Fruit fly (Drosophila melanogaster) whole organism, embryonic: Measurements from ENCODE around the gene Tmtc2.

ENCODE experiments used
- Aef1 ChIP-seq: fragments of 200-800 bp; sonication (Bioruptor generic); IDR thresholded peaks from 3 replicates; pipeline ENCODE4 v1.3.6; 2022; ENCODE audit warnings: missing biosample characterization, missing genetic modification characterization
- Antp ChIP-seq: fragments of 200-800 bp; sonication (Bioruptor generic); optimal IDR thresholded peaks from 3 replicates; lab custom pipeline; 2016; ENCODE audit warnings: missing biosample characterization, missing genetic modification characterization
- Atf6 ChIP-seq: fragments of 200-800 bp; sonication (Bioruptor generic); IDR thresholded peaks from 2 replicates; pipeline ENCODE4 v1.3.6; 2022; ENCODE audit warnings: missing biosample characterization, missing genetic modification characterization
- CG10321 ChIP-seq: fragments of 200-800 bp; sonication (Bioruptor generic); IDR thresholded peaks from 2 replicates; pipeline ENCODE4 v1.3.6; 2022; ENCODE audit warnings: missing biosample characterization, missing genetic modification characterization
- CG10462 ChIP-seq: fragments of 200-800 bp; sonication (Bioruptor generic); optimal IDR thresholded peaks from 2 replicates; lab custom pipeline; 2016; ENCODE audit warnings: missing biosample characterization, missing genetic modification characterization
- CG10565 ChIP-seq: fragments of 200-800 bp; sonication (Bioruptor generic); optimal IDR thresholded peaks from 3 replicates; lab custom pipeline; 2016; ENCODE audit warnings: missing biosample characterization, mild to moderate bottlenecking, missing genetic modification characterization
- CG11504 ChIP-seq: fragments of 200-800 bp; sonication (Bioruptor generic); optimal IDR thresholded peaks from 3 replicates; lab custom pipeline; 2019; ENCODE audit warnings: missing biosample characterization, mild to moderate bottlenecking, missing genetic modification characterization, moderate library complexity
- CG12236 ChIP-seq: fragments of 200-800 bp; sonication (Bioruptor generic); optimal IDR thresholded peaks from 2 replicates; lab custom pipeline; 2016; ENCODE audit warnings: missing biosample characterization, missing genetic modification characterization
- CG17328 ChIP-seq: fragments of 200-800 bp; sonication (Bioruptor generic); IDR thresholded peaks from 2 replicates; pipeline ENCODE4 v1.3.6; 2022; ENCODE audit warnings: missing biosample characterization, missing genetic modification characterization
- CG17912 ChIP-seq: fragments of 200-800 bp; sonication (Bioruptor generic); optimal IDR thresholded peaks from 2 replicates; lab custom pipeline; 2018; ENCODE audit warnings: missing biosample characterization, mild to moderate bottlenecking, missing genetic modification characterization
- CG18262 ChIP-seq: fragments of 200-800 bp; optimal IDR thresholded peaks from 3 replicates; lab custom pipeline; 2019; ENCODE audit warnings: missing biosample characterization, mild to moderate bottlenecking, missing genetic modification characterization, moderate library complexity
- CG1832 ChIP-seq: fragments of 200-800 bp; sonication (Bioruptor generic); optimal IDR thresholded peaks from 2 replicates; lab custom pipeline; 2017; ENCODE audit warnings: missing biosample characterization, mild to moderate bottlenecking, missing genetic modification characterization, inconsistent platforms
- CG2116 ChIP-seq: fragments of 200-800 bp; sonication (Bioruptor generic); optimal IDR thresholded peaks from 3 replicates; lab custom pipeline; 2018; ENCODE audit warnings: missing biosample characterization, mild to moderate bottlenecking, missing genetic modification characterization
- CG3065 ChIP-seq: fragments of 200-800 bp; sonication (Bioruptor generic); optimal IDR thresholded peaks from 2 replicates; lab custom pipeline; 2016; ENCODE audit warnings: missing biosample characterization, missing genetic modification characterization
- CG3281 ChIP-seq: fragments of 200-800 bp; sonication (Bioruptor generic); optimal IDR thresholded peaks from 3 replicates; lab custom pipeline; 2017; ENCODE audit warnings: missing biosample characterization, mild to moderate bottlenecking, missing genetic modification characterization
- CG34376 ChIP-seq: fragments of 200-800 bp; sonication (Bioruptor generic); optimal IDR thresholded peaks from 2 replicates; lab custom pipeline; 2018; ENCODE audit warnings: missing biosample characterization, mild to moderate bottlenecking, missing genetic modification characterization
- CG4424 ChIP-seq: fragments of 200-800 bp; sonication (Bioruptor generic); optimal IDR thresholded peaks from 3 replicates; lab custom pipeline; 2016; ENCODE audit warnings: missing biosample characterization, missing genetic modification characterization
- CG4854 ChIP-seq: fragments of 200-800 bp; sonication (Bioruptor generic); optimal IDR thresholded peaks from 2 replicates; lab custom pipeline; 2016; ENCODE audit warnings: missing biosample characterization, missing genetic modification characterization, inconsistent platforms
- CG5180 ChIP-seq: fragments of 200-800 bp; sonication (Bioruptor generic); optimal IDR thresholded peaks from 3 replicates; lab custom pipeline; 2017; ENCODE audit warnings: missing biosample characterization, missing genetic modification characterization, mild to moderate bottlenecking, moderate library complexity, missing genetic modification reagents
- CG7928 ChIP-seq: fragments of 200-800 bp; sonication (Bioruptor generic); optimal IDR thresholded peaks from 2 replicates; lab custom pipeline; 2017; ENCODE audit warnings: missing biosample characterization, mild to moderate bottlenecking, missing genetic modification characterization
- CG7963 ChIP-seq: fragments of 200-800 bp; sonication (Bioruptor generic); IDR thresholded peaks from 3 replicates; pipeline ENCODE4 v1.3.6; 2022; ENCODE audit warnings: missing biosample characterization, missing genetic modification characterization; ENCODE audit not compliant: partially characterized antibody
- CG7987 ChIP-seq: fragments of 200-800 bp; sonication (Bioruptor generic); optimal IDR thresholded peaks from 2 replicates; lab custom pipeline; 2018; ENCODE audit warnings: missing biosample characterization, mild to moderate bottlenecking, missing genetic modification characterization, moderate library complexity
- CG8089 ChIP-seq: fragments of 200-800 bp; sonication (Bioruptor generic); optimal IDR thresholded peaks from 3 replicates; lab custom pipeline; 2016; ENCODE audit warnings: missing biosample characterization, missing genetic modification characterization
- Dbx ChIP-seq: fragments of 200-800 bp; sonication (Bioruptor generic); IDR thresholded peaks from 3 replicates; pipeline ENCODE4 v1.3.6; 2022; ENCODE audit warnings: missing biosample characterization, missing genetic modification characterization
- Dek ChIP-seq: fragments of 200-800 bp; sonication (Bioruptor generic); optimal IDR thresholded peaks from 3 replicates; lab custom pipeline; 2019; ENCODE audit warnings: missing biosample characterization, mild to moderate bottlenecking, missing genetic modification characterization, moderate library complexity
- E2f1 ChIP-seq: fragments of 200-800 bp; sonication (Bioruptor generic); IDR thresholded peaks from 2 replicates; pipeline ENCODE4 v1.3.6; 2022; ENCODE audit warnings: missing biosample characterization, missing genetic modification characterization
- Gug ChIP-seq: fragments of 200-800 bp; sonication (Bioruptor generic); IDR thresholded peaks from 4 replicates; pipeline ENCODE4 v1.3.6; 2022; ENCODE audit warnings: missing biosample characterization, missing genetic modification characterization
- Hr51 ChIP-seq, 2 experiments: fragments of 200-800 bp; sonication (Bioruptor generic); optimal IDR thresholded peaks; 2 replicates in 1 of 2; 3 replicates in 1 of 2; lab custom pipeline; 2016 to 2018; ENCODE audit warnings: missing biosample characterization in 2 of 2, missing genetic modification characterization in 2 of 2, mild to moderate bottlenecking in 1 of 2, moderate library complexity in 1 of 2
- Spps ChIP-seq: fragments of 200-800 bp; sonication (Bioruptor generic); optimal IDR thresholded peaks from 2 replicates; lab custom pipeline; 2018; ENCODE audit warnings: missing biosample characterization, mild to moderate bottlenecking, missing genetic modification characterization
- ato ChIP-seq: fragments of 200-800 bp; sonication (Bioruptor generic); IDR thresholded peaks from 2 replicates; pipeline ENCODE4 v1.3.6; 2022; ENCODE audit warnings: missing biosample characterization, missing genetic modification characterization; ENCODE audit not compliant: partially characterized antibody
- bab2 ChIP-seq: fragments of 200-800 bp; sonication (Bioruptor generic); optimal IDR thresholded peaks from 2 replicates; lab custom pipeline; 2016; ENCODE audit warnings: missing biosample characterization, missing genetic modification characterization
- bcd ChIP-seq: fragments of 200-800 bp; sonication (Bioruptor generic); optimal IDR thresholded peaks from 2 replicates; lab custom pipeline; 2017; ENCODE audit warnings: missing biosample characterization, mild to moderate bottlenecking, missing genetic modification characterization
- bsh ChIP-seq, 2 experiments: fragments of 200-800 bp; sonication (Bioruptor generic); optimal IDR thresholded peaks; 2 replicates each; lab custom pipeline; 2017 to 2018; ENCODE audit warnings: mild to moderate bottlenecking in 2 of 2, missing biosample characterization in 2 of 2, missing genetic modification characterization in 2 of 2, moderate library complexity in 1 of 2
- ci ChIP-seq: fragments of 200-800 bp; sonication (Bioruptor generic); IDR thresholded peaks from 3 replicates; pipeline ENCODE4 v1.3.6; 2022; ENCODE audit warnings: missing biosample characterization, missing genetic modification characterization
- ewg ChIP-seq: fragments of 200-800 bp; sonication (Bioruptor generic); optimal IDR thresholded peaks from 3 replicates; lab custom pipeline; 2017; ENCODE audit warnings: mild to moderate bottlenecking, missing biosample characterization, missing genetic modification reagents, missing genetic modification characterization
- fd3F ChIP-seq: fragments of 200-800 bp; sonication (Bioruptor generic); optimal IDR thresholded peaks from 2 replicates; lab custom pipeline; 2018; ENCODE audit warnings: missing biosample characterization, mild to moderate bottlenecking, missing genetic modification characterization, moderate library complexity
- fd96Cb ChIP-seq: fragments of 200-800 bp; sonication (Bioruptor generic); optimal IDR thresholded peaks from 2 replicates; lab custom pipeline; 2018; ENCODE audit warnings: missing biosample characterization, mild to moderate bottlenecking, missing genetic modification characterization, moderate library complexity
- gem ChIP-seq: fragments of 200-800 bp; sonication (Bioruptor generic); optimal IDR thresholded peaks from 2 replicates; lab custom pipeline; 2019; ENCODE audit warnings: missing biosample characterization, mild to moderate bottlenecking, missing genetic modification characterization, moderate library complexity
- ind ChIP-seq: fragments of 200-800 bp; sonication (Bioruptor generic); optimal IDR thresholded peaks from 3 replicates; lab custom pipeline; 2016; ENCODE audit warnings: missing biosample characterization, missing genetic modification characterization
- inv ChIP-seq: fragments of 200-800 bp; sonication (Bioruptor generic); IDR thresholded peaks from 2 replicates; pipeline ENCODE4 v1.3.6; 2022; ENCODE audit warnings: missing biosample characterization, missing genetic modification characterization; ENCODE audit not compliant: partially characterized antibody
- lbe ChIP-seq: fragments of 200-800 bp; sonication (Bioruptor generic); optimal IDR thresholded peaks from 2 replicates; lab custom pipeline; 2016; ENCODE audit warnings: missing biosample characterization, mild to moderate bottlenecking, missing genetic modification characterization
- prd ChIP-seq, 3 experiments: fragments of >200 bp in 2 of 3; fragments of 200-800 bp in 1 of 3; sonication (Bioruptor generic) in 1 of 3; optimal IDR thresholded peaks in 2 of 3; IDR thresholded peaks in 1 of 3; 2 replicates in 2 of 3; 3 replicates in 1 of 3; pipeline versions ENCODE4 v1.3.6 to Lab custom; 2017 to 2022; ENCODE audit warnings: missing biosample characterization in 1 of 3, missing genetic modification characterization in 1 of 3
- pzg ChIP-seq: fragments of 200-800 bp; sonication (Bioruptor generic); optimal IDR thresholded peaks from 3 replicates; lab custom pipeline; 2018; ENCODE audit warnings: missing biosample characterization, mild to moderate bottlenecking, missing genetic modification characterization, moderate library complexity
- rib ChIP-seq: fragments of 200-800 bp; sonication (Bioruptor generic); IDR thresholded peaks from 2 replicates; pipeline ENCODE4 v1.3.6; 2022; ENCODE audit warnings: missing biosample characterization, missing genetic modification characterization
- scrt ChIP-seq: fragments of 200-800 bp; sonication (Bioruptor generic); optimal IDR thresholded peaks from 2 replicates; lab custom pipeline; 2018; ENCODE audit warnings: missing biosample characterization, mild to moderate bottlenecking, missing genetic modification characterization, moderate library complexity
- sqz ChIP-seq: fragments of 200-800 bp; sonication (Bioruptor generic); optimal IDR thresholded peaks from 3 replicates; lab custom pipeline; 2018; ENCODE audit warnings: missing biosample characterization, mild to moderate bottlenecking, missing genetic modification characterization
- sr ChIP-seq: fragments of 200-800 bp; sonication (Bioruptor generic); IDR thresholded peaks from 3 replicates; pipeline ENCODE4 v1.3.6; 2022; ENCODE audit warnings: missing biosample characterization, missing genetic modification characterization
- stwl ChIP-seq: fragments of 200-800 bp; sonication (Bioruptor generic); optimal IDR thresholded peaks from 3 replicates; lab custom pipeline; 2018; ENCODE audit warnings: missing biosample characterization, mild to moderate bottlenecking, missing genetic modification characterization, moderate library complexity
- trh ChIP-seq: fragments of 200-800 bp; sonication (Bioruptor generic); optimal IDR thresholded peaks from 2 replicates; lab custom pipeline; 2016; ENCODE audit warnings: missing biosample characterization, missing genetic modification characterization
- zf30C ChIP-seq: fragments of 200-800 bp; sonication (Bioruptor generic); optimal IDR thresholded peaks from 3 replicates; lab custom pipeline; 2018; ENCODE audit warnings: missing biosample characterization, mild to moderate bottlenecking, missing genetic modification characterization

The Tmtc2 gene

DNA sequence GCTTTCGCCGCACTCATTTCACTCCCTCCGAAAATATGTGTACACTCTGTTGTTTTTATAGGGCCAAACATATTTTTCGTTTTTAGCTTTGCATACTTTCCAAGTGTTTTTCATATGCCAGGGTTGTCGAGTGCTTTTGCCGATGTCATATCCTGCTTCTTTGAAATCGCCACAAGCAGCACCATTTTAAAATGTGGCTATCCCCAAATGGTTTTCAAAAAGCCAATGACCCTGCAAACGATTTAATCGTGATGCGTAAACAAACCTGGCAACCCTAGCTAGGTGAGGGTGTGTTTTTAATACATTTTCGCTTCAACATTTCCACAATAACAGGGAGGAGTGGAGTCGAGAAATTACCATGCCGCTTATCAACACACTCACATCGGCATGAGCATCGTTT is 30.1 kb upstream of the Tmtc2 start (continued):
- 0 out of 2 replicates have a peak, but pooled peaks have one; percentile 14 for TF ChIP-seq CG17328 (GFP tag; lab: Robert Waterston, UW)
- no peak for TF ChIP-seq E2f1
- TF ChIP-seq ewg (GFP tag; lab: Kevin White, UChicago), result no peak
- peak; percentile 92 for TF ChIP-seq stwl (tag; lab: Kevin White, UChicago)
- TF ChIP-seq CG10321 (GFP tag; lab: Robert Waterston, UW), result no peak
- TF ChIP-seq CG34376 (GFP tag; lab: Kevin White, UChicago), result no peak
- TF ChIP-seq CG3065, result no peak
- peak; percentile 30 for TF ChIP-seq CG18262
- no peak for TF ChIP-seq CG7963 (GFP tag; lab: Robert Waterston, UW)
- peak; percentile 47 for TF ChIP-seq ind (GFP tag; lab: Kevin White, UChicago)
- TF ChIP-seq Hr51 (GFP tag; optimal IDR thresholded peaks at IDR 0.05; lab: Kevin White, UChicago), result peak in 1 of 2 experiments; percentile 43
- no peak for TF ChIP-seq CG10565 (GFP tag; lab: Kevin White, UChicago)
- TF ChIP-seq CG17912 (GFP tag; lab: Kevin White, UChicago), result no peak
- no peak for TF ChIP-seq CG7987 (GFP tag; lab: Kevin White, UChicago)
- TF ChIP-seq zf30C (GFP tag; lab: Kevin White, UChicago), result no peak
- no peak for TF ChIP-seq fd3F
- TF ChIP-seq CG7928, result no peak
- peak; percentile 26 for TF ChIP-seq Antp (GFP tag; lab: Kevin White, UChicago)
- TF ChIP-seq Gug (GFP tag; lab: Robert Waterston, UW), result peak; percentile 45; the same call in 2 of the 4 replicates
- TF ChIP-seq CG4854 (GFP tag; lab: Kevin White, UChicago), result no peak
- TF ChIP-seq CG4424, result no peak
- no peak for TF ChIP-seq sr (GFP tag; lab: Robert Waterston, UW)
- no peak for TF ChIP-seq Dbx (GFP tag; lab: Robert Waterston, UW)
- TF ChIP-seq CG11504 (tag; lab: Kevin White, UChicago), result peak; percentile 64
- TF ChIP-seq inv (GFP tag; lab: Robert Waterston, UW), result no peak
- no peak for TF ChIP-seq pzg (GFP tag; lab: Kevin White, UChicago)
- TF ChIP-seq CG2116 (GFP tag; lab: Kevin White, UChicago), result no peak
- TF ChIP-seq bcd (GFP tag; lab: Kevin White, UChicago), result peak; percentile 34
- TF ChIP-seq CG10462 (GFP tag; lab: Kevin White, UChicago), result no peak
- peak; percentile 36 for TF ChIP-seq Dek (tag; lab: Kevin White, UChicago)
- no peak for TF ChIP-seq bab2
- no peak for TF ChIP-seq trh (GFP tag; lab: Kevin White, UChicago)
- TF ChIP-seq bsh (GFP tag; optimal IDR thresholded peaks at IDR 0.05; lab: Kevin White, UChicago), result peak in 1 of 2 experiments; percentile 47
- TF ChIP-seq ato (GFP tag; lab: Robert Waterston, UW), result no peak
- no peak for TF ChIP-seq Aef1 (GFP tag; lab: Robert Waterston, UW)
- TF ChIP-seq rib, result no peak
- no peak for TF ChIP-seq Spps (tag; lab: Kevin White, UChicago)
- 0 out of 3 replicates have a peak, but pooled peaks have one; percentile 17 for TF ChIP-seq ci (GFP tag; lab: Robert Waterston, UW)
- TF ChIP-seq scrt (GFP tag; lab: Kevin White, UChicago), result peak; percentile 47
- TF ChIP-seq lbe (GFP tag; lab: Kevin White, UChicago), result no peak
- TF ChIP-seq CG5180, result no peak
- peak; percentile 31; the same call in 1 of the 2 replicates for TF ChIP-seq Atf6
- TF ChIP-seq CG1832 (GFP tag; lab: Kevin White, UChicago), result no peak
- TF ChIP-seq CG3281 (GFP tag; lab: Kevin White, UChicago), result peak; percentile 51
- TF ChIP-seq CG8089 (GFP tag; lab: Kevin White, UChicago), result no peak
- peak; percentile 57 for TF ChIP-seq gem (tag; lab: Kevin White, UChicago)
- no peak for TF ChIP-seq prd (optimal IDR thresholded peaks at IDR 0.05; lab: Kevin White, UChicago)
- peak; percentile 61 for TF ChIP-seq prd (GFP tag; IDR thresholded peaks at IDR 0.05; lab: Robert Waterston, UW)
- TF ChIP-seq sqz, result no peak
- TF ChIP-seq fd96Cb (tag; lab: Kevin White, UChicago), result peak; percentile 28
- TF ChIP-seq CG12236 (GFP tag; lab: Kevin White, UChicago), result no peak
